Fruit fly (Drosophila melanogaster) whole organism, embryonic: Measurements from ENCODE around the gene CG15208.

Source experiments
- Ada2b ChIP-seq: fragments of 200-800 bp; sonication (Bioruptor generic); IDR thresholded peaks from 2 replicates; pipeline ENCODE4 v1.3.6; 2022; ENCODE audit warnings: missing biosample characterization, missing genetic modification characterization
- Bteb2 ChIP-seq: fragments of 200-800 bp; sonication (Bioruptor generic); optimal IDR thresholded peaks from 2 replicates; lab custom pipeline; 2016; ENCODE audit warnings: missing biosample characterization, missing genetic modification characterization
- CG1024 ChIP-seq: fragments of 200-800 bp; sonication (Bioruptor generic); IDR thresholded peaks from 2 replicates; pipeline ENCODE4 v1.3.6; 2022; ENCODE audit warnings: missing biosample characterization, missing genetic modification characterization
- CG10462 ChIP-seq: fragments of 200-800 bp; sonication (Bioruptor generic); optimal IDR thresholded peaks from 2 replicates; lab custom pipeline; 2016; ENCODE audit warnings: missing biosample characterization, missing genetic modification characterization
- CG11398 ChIP-seq: fragments of 200-800 bp; sonication (Bioruptor generic); optimal IDR thresholded peaks from 2 replicates; lab custom pipeline; 2016; ENCODE audit warnings: missing biosample characterization, missing genetic modification characterization
- CG11504 ChIP-seq: fragments of 200-800 bp; sonication (Bioruptor generic); optimal IDR thresholded peaks from 3 replicates; lab custom pipeline; 2019; ENCODE audit warnings: missing biosample characterization, mild to moderate bottlenecking, missing genetic modification characterization, moderate library complexity
- CG12391 ChIP-seq: fragments of 200-800 bp; sonication (Bioruptor generic); optimal IDR thresholded peaks from 3 replicates; lab custom pipeline; 2018; ENCODE audit warnings: missing biosample characterization, mild to moderate bottlenecking, missing genetic modification characterization, moderate library complexity
- CG13624 ChIP-seq: fragments of 200-800 bp; sonication (Bioruptor generic); optimal IDR thresholded peaks from 2 replicates; lab custom pipeline; 2016; ENCODE audit warnings: missing biosample characterization, missing genetic modification characterization
- CG13894 ChIP-seq: fragments of 200-800 bp; sonication (Bioruptor generic); optimal IDR thresholded peaks from 3 replicates; lab custom pipeline; 2018; ENCODE audit warnings: missing biosample characterization, mild to moderate bottlenecking, missing genetic modification characterization, moderate library complexity
- CG1603 ChIP-seq: fragments of 200-800 bp; sonication (Bioruptor generic); optimal IDR thresholded peaks from 2 replicates; lab custom pipeline; 2019; ENCODE audit warnings: missing biosample characterization, mild to moderate bottlenecking, missing genetic modification characterization, moderate library complexity
- CG31388 ChIP-seq: fragments of 200-800 bp; sonication (Bioruptor generic); optimal IDR thresholded peaks from 2 replicates; lab custom pipeline; 2016; ENCODE audit warnings: missing biosample characterization, missing genetic modification characterization
- CG6272 ChIP-seq: fragments of 200-800 bp; sonication (Bioruptor generic); IDR thresholded peaks from 2 replicates; pipeline ENCODE4 v1.3.6; 2022; ENCODE audit warnings: missing biosample characterization, missing genetic modification characterization
- CG6654 ChIP-seq: fragments of 200-800 bp; sonication (Bioruptor generic); optimal IDR thresholded peaks from 2 replicates; lab custom pipeline; 2017; ENCODE audit warnings: missing biosample characterization, mild to moderate bottlenecking, missing genetic modification characterization
- CG6683 ChIP-seq: fragments of 200-800 bp; sonication (Bioruptor generic); optimal IDR thresholded peaks from 2 replicates; lab custom pipeline; 2017; ENCODE audit warnings: missing biosample characterization, mild to moderate bottlenecking, missing genetic modification characterization, missing genetic modification reagents
- CG9797 ChIP-seq: fragments of 200-800 bp; sonication (Bioruptor generic); optimal IDR thresholded peaks from 3 replicates; lab custom pipeline; 2018; ENCODE audit warnings: missing biosample characterization, mild to moderate bottlenecking, missing genetic modification characterization
- D19B ChIP-seq: fragments of 200-800 bp; sonication (Bioruptor generic); optimal IDR thresholded peaks from 2 replicates; lab custom pipeline; 2017; ENCODE audit warnings: missing biosample characterization, mild to moderate bottlenecking, missing genetic modification characterization
- Dfd ChIP-seq, 2 experiments: fragments of >200 bp; optimal IDR thresholded peaks; 2 replicates each; lab custom pipeline; 2017; ENCODE audit warnings: missing biosample characterization in 2 of 2, missing genetic modification characterization in 2 of 2
- Dll ChIP-seq: fragments of 200-800 bp; sonication (Bioruptor generic); IDR thresholded peaks from 4 replicates; pipeline ENCODE4 v1.3.6; 2022; ENCODE audit warnings: missing biosample characterization, missing genetic modification characterization; ENCODE audit not compliant: partially characterized antibody
- Ets65A ChIP-seq: fragments of 200-800 bp; sonication (Bioruptor generic); peaks from one replicate; lab custom pipeline; 2016; ENCODE audit warnings: missing biosample characterization, missing genetic modification characterization
- HHEX ChIP-seq: fragments of 200-800 bp; sonication (Bioruptor generic); optimal IDR thresholded peaks from 3 replicates; lab custom pipeline; 2017; ENCODE audit warnings: missing biosample characterization, mild to moderate bottlenecking, missing genetic modification characterization, missing genetic modification reagents
- Hr78 ChIP-seq, 2 experiments: fragments of 200-800 bp in 1 of 2; fragments of >200 bp in 1 of 2; sonication (Bioruptor generic) in 1 of 2; optimal IDR thresholded peaks; 2 replicates each; lab custom pipeline; 2017 to 2019; ENCODE audit warnings: missing biosample characterization in 2 of 2, missing genetic modification characterization in 2 of 2, mild to moderate bottlenecking in 1 of 2, moderate library complexity in 1 of 2
- Jarid2 ChIP-seq: fragments of 200-800 bp; sonication (Bioruptor generic); optimal IDR thresholded peaks from 3 replicates; lab custom pipeline; 2017; ENCODE audit warnings: mild to moderate bottlenecking, missing biosample characterization, missing genetic modification reagents, missing genetic modification characterization
- Oli ChIP-seq: fragments of 200-800 bp; sonication (Bioruptor generic); optimal IDR thresholded peaks from 2 replicates; lab custom pipeline; 2018; ENCODE audit warnings: missing biosample characterization, mild to moderate bottlenecking, missing genetic modification characterization, moderate library complexity
- Pdp1 ChIP-seq, 2 experiments: fragments of 200-800 bp; sonication (Bioruptor generic); optimal IDR thresholded peaks; 3 replicates each; lab custom pipeline; 2016; ENCODE audit warnings: missing biosample characterization in 2 of 2, missing genetic modification characterization in 2 of 2, mild to moderate bottlenecking in 1 of 2, moderate library complexity in 1 of 2
- Poxn ChIP-seq: fragments of 200-800 bp; sonication (Bioruptor generic); IDR thresholded peaks from 2 replicates; pipeline ENCODE4 v1.3.6; 2022; ENCODE audit warnings: missing biosample characterization, missing genetic modification characterization
- Sin3A ChIP-seq: fragments of >200 bp; optimal IDR thresholded peaks from 2 replicates; lab custom pipeline; 2018
- Ssrp ChIP-seq: fragments of 200-800 bp; sonication (Bioruptor generic); optimal IDR thresholded peaks from 2 replicates; lab custom pipeline; 2018; ENCODE audit warnings: missing biosample characterization, mild to moderate bottlenecking, missing genetic modification characterization, moderate library complexity
- Xbp1 ChIP-seq: fragments of 200-800 bp; sonication (Bioruptor generic); optimal IDR thresholded peaks from 3 replicates; lab custom pipeline; 2016; ENCODE audit warnings: missing biosample characterization, mild to moderate bottlenecking, missing genetic modification characterization
- bsh ChIP-seq, 2 experiments: fragments of 200-800 bp; sonication (Bioruptor generic); optimal IDR thresholded peaks; 2 replicates each; lab custom pipeline; 2017 to 2018; ENCODE audit warnings: mild to moderate bottlenecking in 2 of 2, missing biosample characterization in 2 of 2, missing genetic modification characterization in 2 of 2, moderate library complexity in 1 of 2
- chif ChIP-seq, 2 experiments: fragments of 200-800 bp; sonication (Bioruptor generic); optimal IDR thresholded peaks; 3 replicates each; lab custom pipeline; 2016; ENCODE audit warnings: missing biosample characterization in 2 of 2, missing genetic modification characterization in 2 of 2
- dysf ChIP-seq: fragments of 200-800 bp; sonication (Bioruptor generic); IDR thresholded peaks from 3 replicates; pipeline ENCODE4 v1.3.6; 2022; ENCODE audit warnings: missing biosample characterization, missing genetic modification characterization
- gsb-n ChIP-seq: fragments of 200-800 bp; sonication (Bioruptor generic); optimal IDR thresholded peaks from 3 replicates; lab custom pipeline; 2018; ENCODE audit warnings: missing biosample characterization, mild to moderate bottlenecking, missing genetic modification characterization
- lab ChIP-seq: fragments of 200-800 bp; sonication (Bioruptor generic); optimal IDR thresholded peaks from 3 replicates; lab custom pipeline; 2017; ENCODE audit warnings: missing biosample characterization, missing genetic modification characterization, mild to moderate bottlenecking, moderate library complexity, missing genetic modification reagents
- pfk ChIP-seq: fragments of 200-800 bp; sonication (Bioruptor generic); optimal IDR thresholded peaks from 2 replicates; lab custom pipeline; 2018; ENCODE audit warnings: missing biosample characterization, mild to moderate bottlenecking, missing genetic modification characterization, moderate library complexity
- pros ChIP-seq: fragments of 200-800 bp; sonication (Bioruptor generic); optimal IDR thresholded peaks from 3 replicates; lab custom pipeline; 2019; ENCODE audit warnings: missing biosample characterization, mild to moderate bottlenecking, missing genetic modification characterization, moderate library complexity
- ranshi ChIP-seq: fragments of 200-800 bp; sonication (Bioruptor generic); IDR thresholded peaks from 2 replicates; pipeline ENCODE4 v1.3.6; 2022; ENCODE audit warnings: missing biosample characterization, missing genetic modification characterization
- schlank ChIP-seq: fragments of 200-800 bp; sonication (Bioruptor generic); optimal IDR thresholded peaks from 2 replicates; lab custom pipeline; 2018; ENCODE audit warnings: missing biosample characterization, mild to moderate bottlenecking, missing genetic modification characterization
- sens ChIP-seq: fragments of 200-800 bp; sonication (Bioruptor generic); peaks from one replicate; lab custom pipeline; 2016; ENCODE audit warnings: missing biosample characterization, missing genetic modification characterization

Gene CG15208

dm6 chrX:10882786-10883185 lies 17.0 kb upstream of the CG15208 start (continued):
- peak in 1 of 2 experiments; percentile 2 for TF ChIP-seq bsh (GFP tag; optimal IDR thresholded peaks at IDR 0.05; lab: Kevin White, UChicago)
- no peak for TF ChIP-seq schlank (tag; lab: Kevin White, UChicago)
- peak; percentile 41 for TF ChIP-seq CG1603 (tag; lab: Kevin White, UChicago)
- no peak for TF ChIP-seq Dll (GFP tag; lab: Robert Waterston, UW)
- TF ChIP-seq dysf (GFP tag; lab: Robert Waterston, UW): no peak
- peak in 1 of 2 experiments; percentile 1 for TF ChIP-seq Hr78 (GFP tag; optimal IDR thresholded peaks at IDR 0.05; lab: Kevin White, UChicago)
- peak; percentile 26 for TF ChIP-seq CG12391 (tag; lab: Kevin White, UChicago)
- TF ChIP-seq Jarid2 (GFP tag; lab: Kevin White, UChicago): no peak
- no peak for TF ChIP-seq pros (GFP tag; lab: Kevin White, UChicago)
- TF ChIP-seq Ada2b (GFP tag; lab: Robert Waterston, UW): 0 out of 2 replicates have a peak, but pooled peaks have one; percentile 8
- TF ChIP-seq CG6272 (GFP tag; lab: Robert Waterston, UW): no peak
- no peak for TF ChIP-seq CG11398 (GFP tag; lab: Kevin White, UChicago)
- TF ChIP-seq sens: peak; percentile 59
- TF ChIP-seq Bteb2 (GFP tag; lab: Kevin White, UChicago): no peak
- peak; percentile 21 for TF ChIP-seq lab (GFP tag; lab: Kevin White, UChicago)
- no peak for TF ChIP-seq CG31388 (GFP tag; lab: Kevin White, UChicago)
- TF ChIP-seq CG13624 (GFP tag; lab: Kevin White, UChicago): no peak
- no peak for TF ChIP-seq CG6683 (GFP tag; lab: Kevin White, UChicago)
- TF ChIP-seq gsb-n (tag; lab: Kevin White, UChicago): no peak
- no peak for TF ChIP-seq Poxn (GFP tag; lab: Robert Waterston, UW)
- TF ChIP-seq Sin3A (lab: Kevin White, UChicago): no peak
- TF ChIP-seq Ssrp (tag; lab: Kevin White, UChicago): no peak
- TF ChIP-seq Pdp1 (GFP tag; optimal IDR thresholded peaks at IDR 0.05; lab: Kevin White, UChicago): peak in 1 of 2 experiments; percentile 41
- TF ChIP-seq CG9797 (GFP tag; lab: Kevin White, UChicago): no peak
- peak; percentile 61 for TF ChIP-seq Ets65A (GFP tag; lab: Kevin White, UChicago)
- peak; percentile 31 for TF ChIP-seq CG11504
- TF ChIP-seq chif (GFP tag; optimal IDR thresholded peaks at IDR 0.05; lab: Kevin White, UChicago): peak in 1 of 2 experiments; percentile 0
- peak; percentile 23 for TF ChIP-seq Oli (tag; lab: Kevin White, UChicago)
- TF ChIP-seq CG10462: no peak

dm6 chrX:10883740-10884139 lies 16.0 kb upstream of the CG15208 start:
- TF ChIP-seq CG13894 (tag; lab: Kevin White, UChicago) (no peak), pfk (no peak), Dfd (GFP tag; optimal IDR thresholded peaks at IDR 0.05; lab: Kevin White, UChicago) (no peak), Xbp1 (no peak), CG1603 (tag; lab: Kevin White, UChicago) (no peak), CG6654 (GFP tag; lab: Kevin White, UChicago) (no peak), HHEX (GFP tag; lab: Kevin White, UChicago) (no peak), ranshi (no peak), CG1024 (GFP tag; lab: Robert Waterston, UW) (no peak), D19B (GFP tag; lab: Kevin White, UChicago) (no peak)
